Worm (Caenorhabditis elegans): ENCODE data around the gene prp-38.
A peak's percentile ranks its signal among the peaks of the same experiment; 100 is the strongest.

Gene prp-38

DNA sequence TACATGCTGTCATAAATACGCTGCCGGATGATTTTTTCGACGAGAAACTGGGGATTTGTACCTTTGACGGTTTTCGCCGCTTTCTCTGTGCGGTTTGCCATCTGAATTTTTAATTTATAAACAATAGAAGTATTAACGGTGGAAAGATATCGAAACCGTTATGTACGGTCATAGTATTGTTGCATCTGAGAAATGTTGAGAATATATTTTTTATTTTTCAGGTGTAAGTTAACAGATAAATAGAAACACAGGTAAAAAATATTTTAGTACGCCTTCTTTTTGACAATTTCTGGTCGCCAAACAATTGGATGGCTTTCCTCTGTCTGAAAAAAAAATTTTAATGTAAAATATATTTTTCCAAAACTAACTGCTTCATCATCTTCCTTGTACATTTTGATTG lies at the start of gene prp-38:
Gene prp-38 (minus strand): TSS at position 101 of the 400 bp plus-strand sequence.
- TF ChIP-seq nfya-1 (tag; optimal IDR thresholded peaks at IDR 0.05; ENCODE audit: insufficient read depth) (no peak), pha-4 (tag; optimal IDR thresholded peaks at IDR 0.05) (no peak), egl-27 (tag; optimal IDR thresholded peaks at IDR 0.05) (no peak), jun-1 (tag; optimal IDR thresholded peaks at IDR 0.05) (no peak), ztf-11 (tag; optimal IDR thresholded peaks at IDR 0.05) (no peak), daf-12 (tag; optimal IDR thresholded peaks at IDR 0.05) (no peak), ceh-9 (tag; optimal IDR thresholded peaks at IDR 0.05) (no peak), nhr-76 (tag; optimal IDR thresholded peaks at IDR 0.05) (no peak), hmg-11 (tag; optimal IDR thresholded peaks at IDR 0.05) (no peak), ceh-82 (tag; optimal IDR thresholded peaks at IDR 0.05) (no peak), elt-1 (tag; optimal IDR thresholded peaks at IDR 0.05) (no peak), zag-1 (tag; optimal IDR thresholded peaks at IDR 0.05) (no peak), fkh-2 (tag; optimal IDR thresholded peaks at IDR 0.05) (no peak), lsy-12 (tag; optimal IDR thresholded peaks at IDR 0.05) (no peak), nhr-23 (tag; optimal IDR thresholded peaks at IDR 0.05) (no peak), fos-1 (tag; optimal IDR thresholded peaks at IDR 0.05) (no peak), nhr-237 (tag; optimal IDR thresholded peaks at IDR 0.05) (no peak), unc-62 (GFP tag; optimal IDR thresholded peaks at IDR 0.05) (no peak), ztf-4 (tag; optimal IDR thresholded peaks at IDR 0.05) (no peak), nhr-67 (tag; optimal IDR thresholded peaks at IDR 0.05) (no peak)

DNA sequence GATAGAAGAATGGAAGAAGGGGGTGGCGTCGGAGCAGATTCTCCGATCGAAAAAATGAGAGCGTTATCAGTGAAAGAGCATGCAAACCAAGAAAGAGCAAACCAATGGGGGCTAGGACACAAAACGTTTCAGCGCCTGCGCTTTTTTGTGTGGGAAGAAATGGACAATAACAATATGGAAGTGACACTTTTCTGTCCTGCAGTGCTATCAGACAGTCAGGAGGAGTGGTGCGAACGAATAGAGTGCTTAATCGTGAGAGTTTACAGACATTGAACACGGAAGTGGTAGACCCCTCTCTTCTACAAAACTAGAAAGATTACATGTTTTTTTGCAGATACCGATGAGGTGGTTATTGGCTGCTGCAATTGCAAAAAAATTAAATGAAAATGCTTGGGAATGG lies 49.5 kb upstream of the prp-38 start:
- TF ChIP-seq ZK546.5 (tag; optimal IDR thresholded peaks at IDR 0.05) = no peak
- no peak for TF ChIP-seq unc-39 (tag; optimal IDR thresholded peaks at IDR 0.05)
- peak; percentile 1 for TF ChIP-seq nfya-1 (tag; optimal IDR thresholded peaks at IDR 0.05; ENCODE audit: insufficient read depth)
- TF ChIP-seq hmg-11 (tag; optimal IDR thresholded peaks at IDR 0.05) = no peak
- TF ChIP-seq ceh-82 (tag; optimal IDR thresholded peaks at IDR 0.05) = no peak
- no peak for TF ChIP-seq nhr-43 (tag; optimal IDR thresholded peaks at IDR 0.05; ENCODE audit: poor library complexity, severe bottlenecking)
- peak; percentile 91 for TF ChIP-seq elt-2 (tag; optimal IDR thresholded peaks at IDR 0.05)
- TF ChIP-seq skn-1 (tag; optimal IDR thresholded peaks at IDR 0.05) = no peak
- peak; percentile 35 for TF ChIP-seq egl-27 (tag; optimal IDR thresholded peaks at IDR 0.05)
- no peak for TF ChIP-seq lsy-12 (tag; optimal IDR thresholded peaks at IDR 0.05)
- no peak for TF ChIP-seq lin-15B (tag; optimal IDR thresholded peaks at IDR 0.05)
- no peak for TF ChIP-seq ztf-11 (tag; optimal IDR thresholded peaks at IDR 0.05)
- TF ChIP-seq pqm-1 (tag; optimal IDR thresholded peaks at IDR 0.05) = peak; percentile 94
- TF ChIP-seq mml-1 (tag; optimal IDR thresholded peaks at IDR 0.05) = no peak
- TF ChIP-seq nhr-237 (tag; optimal IDR thresholded peaks at IDR 0.05) = no peak
- peak; percentile 26 for TF ChIP-seq pha-4 (tag; optimal IDR thresholded peaks at IDR 0.05)
- TF ChIP-seq ama-1 (optimal IDR thresholded peaks at IDR 0.05) = no peak
- no peak for TF ChIP-seq mdl-1 (tag; optimal IDR thresholded peaks at IDR 0.05)
- TF ChIP-seq jun-1 (tag; optimal IDR thresholded peaks at IDR 0.05) = peak; percentile 68

DNA sequence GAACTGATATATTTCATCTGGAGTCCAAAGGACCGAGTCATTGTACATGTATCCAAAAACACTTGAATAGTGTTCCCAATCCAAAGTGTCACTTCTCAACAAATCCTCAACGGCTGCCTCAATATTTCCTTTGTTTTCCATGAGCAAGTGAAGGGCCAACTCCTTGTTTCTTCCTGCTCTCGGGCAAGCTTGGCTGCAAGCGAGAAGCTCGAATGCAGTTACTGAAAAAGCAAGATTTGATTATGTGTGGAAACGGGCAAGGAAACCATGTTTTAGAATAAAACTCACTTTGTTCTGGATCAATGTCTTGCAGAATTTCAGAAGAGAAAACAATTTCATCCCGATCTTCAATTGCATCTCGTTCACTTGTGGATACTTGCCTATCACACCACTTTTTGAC lies 48.4 kb upstream of the prp-38 start:
- TF ChIP-seq nhr-67 (tag; optimal IDR thresholded peaks at IDR 0.05) (no peak), elt-3 (tag; optimal IDR thresholded peaks at IDR 0.05) (no peak), nhr-23 (tag; optimal IDR thresholded peaks at IDR 0.05) (no peak), ceh-16 (tag; optimal IDR thresholded peaks at IDR 0.05) (no peak), unc-39 (tag; optimal IDR thresholded peaks at IDR 0.05) (no peak), nhr-11 (tag; optimal IDR thresholded peaks at IDR 0.05) (no peak), egl-27 (tag; optimal IDR thresholded peaks at IDR 0.05) (no peak), ceh-82 (tag; optimal IDR thresholded peaks at IDR 0.05) (no peak), jun-1 (tag; optimal IDR thresholded peaks at IDR 0.05) (no peak), pqm-1 (tag; optimal IDR thresholded peaks at IDR 0.05) (no peak), lin-15B (tag; optimal IDR thresholded peaks at IDR 0.05) (no peak), fkh-2 (tag; optimal IDR thresholded peaks at IDR 0.05) (no peak), lsy-12 (tag; optimal IDR thresholded peaks at IDR 0.05) (no peak)

DNA sequence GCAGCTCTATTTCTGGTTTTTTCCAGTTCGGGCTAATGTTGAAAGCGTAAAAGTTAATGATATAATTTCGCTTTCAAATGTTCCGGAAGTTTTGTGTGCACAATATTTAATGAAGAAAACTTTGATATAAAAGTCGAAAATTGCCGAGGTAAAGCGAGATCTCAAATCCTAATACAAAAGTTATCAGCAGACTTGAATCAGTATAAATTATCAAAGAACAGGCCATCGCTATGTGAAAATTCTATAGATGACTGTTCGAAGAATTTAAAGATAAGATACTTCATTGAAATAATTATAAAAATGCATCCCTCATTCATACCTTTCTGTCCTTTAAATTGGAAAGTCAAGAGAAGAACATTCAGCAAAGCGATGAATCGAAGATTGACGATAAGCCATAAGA lies 41.1 kb upstream of the prp-38 start, which contains the start of gene C29A12.6:
Gene C29A12.6 (plus strand): TSS at position 301 of the 400 bp plus-strand sequence.
- TF ChIP-seq nhr-77 (tag; optimal IDR thresholded peaks at IDR 0.05) (no peak), fos-1 (tag; optimal IDR thresholded peaks at IDR 0.05) (no peak), ceh-82 (tag; optimal IDR thresholded peaks at IDR 0.05) (no peak), nhr-67 (tag; optimal IDR thresholded peaks at IDR 0.05) (no peak), jun-1 (tag; optimal IDR thresholded peaks at IDR 0.05) (no peak), nhr-43 (tag; optimal IDR thresholded peaks at IDR 0.05; ENCODE audit: poor library complexity, severe bottlenecking) (no peak), nhr-25 (tag; optimal IDR thresholded peaks at IDR 0.05) (no peak), ceh-16 (tag; optimal IDR thresholded peaks at IDR 0.05) (no peak), lsy-12 (tag; optimal IDR thresholded peaks at IDR 0.05) (no peak), nhr-11 (tag; optimal IDR thresholded peaks at IDR 0.05) (no peak), nhr-76 (tag; optimal IDR thresholded peaks at IDR 0.05) (no peak), daf-12 (tag; optimal IDR thresholded peaks at IDR 0.05) (no peak), zag-1 (tag; optimal IDR thresholded peaks at IDR 0.05) (no peak), nhr-23 (tag; optimal IDR thresholded peaks at IDR 0.05) (no peak), lin-15B (tag; optimal IDR thresholded peaks at IDR 0.05) (no peak), unc-62 (GFP tag; optimal IDR thresholded peaks at IDR 0.05) (no peak), tbx-2 (tag; optimal IDR thresholded peaks at IDR 0.05) (no peak)
